Worm (Caenorhabditis elegans) whole organism, L1 larva: ENCODE data around the gene immt-1.
A peak's percentile ranks its signal among the peaks of the same experiment; 100 is the strongest.

Experiments used
- aly-2 ChIP-seq: fragments of 150-350 bp; optimal IDR thresholded peaks from 2 replicates; lab custom pipeline; 2014; ENCODE audit warnings: missing biosample characterization, missing genetic modification characterization
- ama-1 ChIP-seq: fragments of 150-350 bp; optimal IDR thresholded peaks from 2 replicates; lab custom pipeline; 2014
- blmp-1 ChIP-seq: fragments of 150-350 bp; optimal IDR thresholded peaks from 2 replicates; lab custom pipeline; 2014; ENCODE audit warnings: missing biosample characterization, missing genetic modification characterization
- ceh-63 ChIP-seq: fragments of 200-800 bp; sonication (Bioruptor generic); optimal IDR thresholded peaks from 2 replicates; lab custom pipeline; 2018; ENCODE audit warnings: mild to moderate bottlenecking, missing genetic modification characterization, missing compliant biosample characterization
- ceh-82 ChIP-seq, 3 experiments: fragments of 150-350 bp in 1 of 3; sonication (generic microtip) in 2 of 3; optimal IDR thresholded peaks; 2 replicates each; lab custom pipeline; 2014 to 2017; ENCODE audit warnings: missing biosample characterization in 3 of 3, missing genetic modification characterization in 3 of 3
- ceh-90 ChIP-seq: sonication (generic microtip); optimal IDR thresholded peaks from 2 replicates; lab custom pipeline; 2016; ENCODE audit warnings: missing genetic modification characterization, missing compliant biosample characterization
- ces-1 ChIP-seq: fragments of 150-350 bp; optimal IDR thresholded peaks from 2 replicates; lab custom pipeline; 2014; ENCODE audit warnings: missing biosample characterization, missing genetic modification reagents, missing genetic modification characterization
- efl-1 ChIP-seq, 4 experiments: fragments of 150-350 bp; optimal IDR thresholded peaks in 3 of 4; peaks in 1 of 4; 1 replicate in 1 of 4; 2 replicates in 3 of 4; lab custom pipeline; 2014; ENCODE audit warnings: missing biosample characterization in 2 of 4, missing genetic modification characterization in 2 of 4, missing genetic modification reagents in 2 of 4
- egl-13 ChIP-seq: sonication (generic microtip); optimal IDR thresholded peaks from 2 replicates; lab custom pipeline; 2016; ENCODE audit warnings: missing genotype, missing genetic modification reagents, missing genetic modification characterization, missing compliant biosample characterization
- egl-27 ChIP-seq, 2 experiments: fragments of 150-350 bp in 1 of 2; sonication (generic microtip); optimal IDR thresholded peaks; 3 replicates each; lab custom pipeline; 2017 to 2018; ENCODE audit warnings: missing biosample characterization in 2 of 2, missing genetic modification characterization in 2 of 2, missing genetic modification reagents in 2 of 2
- elt-2 ChIP-seq: sonication (generic microtip); optimal IDR thresholded peaks from 2 replicates; lab custom pipeline; 2016; ENCODE audit warnings: missing genetic modification characterization, mild to moderate bottlenecking, inconsistent platforms, missing compliant biosample characterization, missing genetic modification reagents
- elt-3 ChIP-seq, 6 experiments: fragments of 150-350 bp in 1 of 6; sonication (generic microtip); optimal IDR thresholded peaks; 2 replicates each; lab custom pipeline; 2017 to 2018; ENCODE audit warnings: missing biosample characterization in 6 of 6, missing genetic modification characterization in 6 of 6, inconsistent platforms in 1 of 6
- fkh-10 ChIP-seq: sonication (generic microtip); optimal IDR thresholded peaks from 2 replicates; lab custom pipeline; 2017; ENCODE audit warnings: missing biosample characterization, missing genetic modification reagents, missing genetic modification characterization
- fkh-8 ChIP-seq: sonication (generic microtip); optimal IDR thresholded peaks from 2 replicates; lab custom pipeline; 2016; ENCODE audit warnings: mild to moderate bottlenecking, missing genetic modification characterization, missing compliant biosample characterization
- fos-1 ChIP-seq: fragments of 150-350 bp; optimal IDR thresholded peaks from 2 replicates; lab custom pipeline; 2014; ENCODE audit warnings: missing biosample characterization, missing genetic modification characterization
- hlh-17 ChIP-seq: fragments of 200-800 bp; sonication (Bioruptor generic); optimal IDR thresholded peaks from 2 replicates; lab custom pipeline; 2018; ENCODE audit warnings: missing genetic modification characterization, mild to moderate bottlenecking, missing compliant biosample characterization, moderate library complexity, borderline replicate concordance
- irx-1 ChIP-seq: sonication (generic microtip); optimal IDR thresholded peaks from 2 replicates; lab custom pipeline; 2016; ENCODE audit warnings: missing genetic modification characterization, missing compliant biosample characterization
- isw-1 ChIP-seq: fragments of 200-800 bp; sonication (Bioruptor generic); IDR thresholded peaks from 2 replicates; pipeline ENCODE4 v1.3.6; 2022; ENCODE audit warnings: missing genetic modification characterization, missing compliant biosample characterization
- jun-1 ChIP-seq: fragments of 150-350 bp; optimal IDR thresholded peaks from 2 replicates; lab custom pipeline; 2014; ENCODE audit warnings: missing biosample characterization, missing genetic modification reagents, missing genetic modification characterization
- lin-13 ChIP-seq: fragments of 150-350 bp; optimal IDR thresholded peaks from 2 replicates; lab custom pipeline; 2014; ENCODE audit warnings: missing biosample characterization, missing genetic modification reagents, missing genetic modification characterization
- lin-14 ChIP-seq: fragments of 200-800 bp; sonication (Bioruptor generic); optimal IDR thresholded peaks from 2 replicates; lab custom pipeline; 2018; ENCODE audit warnings: mild to moderate bottlenecking, missing genetic modification characterization, moderate library complexity, missing compliant biosample characterization
- lin-15B ChIP-seq: fragments of 150-350 bp; sonication (generic microtip); optimal IDR thresholded peaks from 3 replicates; lab custom pipeline; 2014; ENCODE audit warnings: missing biosample characterization, missing genetic modification characterization
- lin-35 ChIP-seq, 2 experiments: fragments of 150-350 bp; optimal IDR thresholded peaks; 2 replicates each; lab custom pipeline; 2014; ENCODE audit warnings: missing biosample characterization in 2 of 2, missing genetic modification characterization in 2 of 2, missing genetic modification reagents in 2 of 2
- lir-3 ChIP-seq: sonication (generic microtip); optimal IDR thresholded peaks from 2 replicates; lab custom pipeline; 2016; ENCODE audit warnings: mild to moderate bottlenecking, missing genetic modification characterization, moderate library complexity, missing compliant biosample characterization; ENCODE audit not compliant: poor library complexity
- mdl-1 ChIP-seq, 2 experiments: fragments of 150-350 bp; optimal IDR thresholded peaks; 2 replicates each; lab custom pipeline; 2014 to 2017; ENCODE audit warnings: missing biosample characterization in 2 of 2, missing genetic modification characterization in 2 of 2, inconsistent platforms in 1 of 2
- mep-1 ChIP-seq: fragments of 150-350 bp; optimal IDR thresholded peaks from 2 replicates; lab custom pipeline; 2014; ENCODE audit warnings: missing biosample characterization, missing genetic modification characterization
- nhr-11 ChIP-seq: fragments of 150-350 bp; optimal IDR thresholded peaks from 2 replicates; lab custom pipeline; 2014; ENCODE audit warnings: missing biosample characterization, missing genetic modification characterization
- nhr-19 ChIP-seq: fragments of 200-800 bp; sonication (Bioruptor generic); conservative IDR thresholded peaks from 2 replicates; pipeline ENCODE4 v1.3.6; 2022; ENCODE audit warnings: missing genetic modification characterization, missing compliant biosample characterization
- nhr-20 ChIP-seq: sonication (generic microtip); optimal IDR thresholded peaks from 2 replicates; lab custom pipeline; 2016; ENCODE audit warnings: mild to moderate bottlenecking, missing genetic modification characterization, missing compliant biosample characterization
- nhr-237 ChIP-seq: fragments of 150-350 bp; optimal IDR thresholded peaks from 2 replicates; lab custom pipeline; 2014; ENCODE audit warnings: missing biosample characterization, missing genetic modification characterization
- nhr-76 ChIP-seq: sonication (generic microtip); optimal IDR thresholded peaks from 2 replicates; lab custom pipeline; 2017; ENCODE audit warnings: missing biosample characterization, missing genetic modification characterization
- nhr-84 ChIP-seq: sonication (generic microtip); optimal IDR thresholded peaks from 2 replicates; lab custom pipeline; 2017; ENCODE audit warnings: missing biosample characterization, missing genetic modification characterization
- nhr-85 ChIP-seq: sonication (generic microtip); peaks from one replicate; lab custom pipeline; 2016; ENCODE audit warnings: missing genetic modification characterization, inconsistent platforms, missing compliant biosample characterization
- nhr-90 ChIP-seq: sonication (generic microtip); optimal IDR thresholded peaks from 2 replicates; lab custom pipeline; 2016; ENCODE audit warnings: mild to moderate bottlenecking, missing genetic modification characterization, missing compliant biosample characterization; ENCODE audit not compliant: poor library complexity
- pax-3 ChIP-seq: fragments of 200-800 bp; sonication (Bioruptor generic); optimal IDR thresholded peaks from 2 replicates; lab custom pipeline; 2018; ENCODE audit warnings: mild to moderate bottlenecking, missing genetic modification characterization, moderate library complexity, missing compliant biosample characterization
- rnt-1 ChIP-seq: sonication (generic microtip); optimal IDR thresholded peaks from 2 replicates; lab custom pipeline; 2016; ENCODE audit warnings: mild to moderate bottlenecking, missing genetic modification characterization, moderate library complexity, missing compliant biosample characterization
- snu-23 ChIP-seq: sonication (generic microtip); optimal IDR thresholded peaks from 2 replicates; lab custom pipeline; 2016; ENCODE audit warnings: missing genetic modification characterization, missing compliant biosample characterization
- sox-4 ChIP-seq: sonication (generic microtip); optimal IDR thresholded peaks from 2 replicates; lab custom pipeline; 2016; ENCODE audit warnings: missing genetic modification characterization, missing compliant biosample characterization
- sptf-1 ChIP-seq: fragments of 150-350 bp; optimal IDR thresholded peaks from 2 replicates; lab custom pipeline; 2014; ENCODE audit warnings: missing biosample characterization, missing genetic modification characterization
- swsn-7 ChIP-seq: sonication (generic microtip); optimal IDR thresholded peaks from 2 replicates; lab custom pipeline; 2016; ENCODE audit warnings: missing genetic modification characterization, missing compliant biosample characterization
- tbx-2 ChIP-seq: sonication (generic microtip); optimal IDR thresholded peaks from 2 replicates; lab custom pipeline; 2016; ENCODE audit warnings: missing genetic modification characterization, missing compliant biosample characterization
- tlp-1 ChIP-seq: fragments of 150-350 bp; optimal IDR thresholded peaks from 2 replicates; lab custom pipeline; 2014; ENCODE audit warnings: missing biosample characterization, missing genetic modification characterization
- unc-30 ChIP-seq: sonication (generic microtip); optimal IDR thresholded peaks from 2 replicates; lab custom pipeline; 2017; ENCODE audit warnings: missing biosample characterization, missing genetic modification characterization
- unc-62 ChIP-seq: fragments of 150-350 bp; optimal IDR thresholded peaks from 2 replicates; lab custom pipeline; 2014; ENCODE audit warnings: missing biosample characterization, missing genetic modification reagents, missing genetic modification characterization
- unc-86 ChIP-seq: sonication (generic microtip); optimal IDR thresholded peaks from 2 replicates; lab custom pipeline; 2016; ENCODE audit warnings: missing genetic modification characterization, missing compliant biosample characterization
- unc-98 ChIP-seq: fragments of 200-800 bp; sonication (Bioruptor generic); IDR thresholded peaks from 2 replicates; pipeline ENCODE4 v1.3.6; 2022; ENCODE audit warnings: missing genetic modification characterization, missing compliant biosample characterization
- xbp-1 ChIP-seq: sonication (generic microtip); optimal IDR thresholded peaks from 2 replicates; lab custom pipeline; 2016; ENCODE audit warnings: missing genetic modification characterization, missing compliant biosample characterization
- zag-1 ChIP-seq: fragments of 150-350 bp; optimal IDR thresholded peaks from 2 replicates; lab custom pipeline; 2014; ENCODE audit warnings: missing biosample characterization, missing genetic modification characterization
- ztf-4 ChIP-seq: fragments of 150-350 bp; optimal IDR thresholded peaks from 2 replicates; lab custom pipeline; 2014; ENCODE audit warnings: missing biosample characterization, missing genetic modification characterization

immt-1 gene

DNA sequence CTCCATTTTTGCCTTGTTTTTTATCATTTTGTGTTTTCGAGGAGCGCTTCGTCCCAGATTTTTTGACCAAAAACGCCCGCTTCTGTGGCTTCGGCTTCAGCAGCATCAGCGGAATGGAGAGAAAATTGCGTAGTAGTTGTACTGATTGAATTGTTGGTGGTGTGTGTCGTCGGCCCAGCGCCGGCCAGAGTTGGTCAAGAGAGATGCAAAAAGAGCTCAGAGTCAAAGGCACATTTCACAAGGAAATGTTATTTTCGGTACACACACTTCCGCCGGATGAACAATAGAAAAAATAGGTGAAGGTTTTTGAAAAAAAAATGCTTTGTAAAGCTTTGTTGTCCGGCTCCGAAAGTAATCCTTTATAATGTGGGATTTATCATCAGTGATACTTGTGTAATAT lies 40.7 kb upstream of the immt-1 start:
- TF ChIP-seq sox-4 (tag; lab: Kevin White, UChicago): no peak
- TF ChIP-seq xbp-1 (tag; lab: Kevin White, UChicago): no peak
- peak; percentile 86 for TF ChIP-seq fkh-10 (GFP tag; lab: Kevin White, UChicago)
- no peak for TF ChIP-seq unc-98 (GFP tag; lab: Robert Waterston, UW)
- TF ChIP-seq lin-14: peak; percentile 57

ce11 chrX:2712984-2713383 lies 26.0 kb upstream of the immt-1 start:
- peak; percentile 12 for TF ChIP-seq lin-14
- TF ChIP-seq mdl-1 (tag; optimal IDR thresholded peaks at IDR 0.05; lab: Kevin White, UChicago): no peak
- no peak for TF ChIP-seq unc-86
- TF ChIP-seq lin-35 (GFP tag; optimal IDR thresholded peaks at IDR 0.05; lab: Kevin White, UChicago): no peak
- TF ChIP-seq blmp-1 (tag; lab: Kevin White, UChicago): peak; percentile 67
- no peak for TF ChIP-seq efl-1 (optimal IDR thresholded peaks at IDR 0.05; lab: Kevin White, UChicago)
- peak in 1 of 2 experiments; percentile 88 for TF ChIP-seq efl-1 (GFP tag; optimal IDR thresholded peaks at IDR 0.05 in 1 of 2; lab: Kevin White, UChicago)
- TF ChIP-seq hlh-17 (GFP tag; lab: Kevin White, UChicago): no peak
- no peak for TF ChIP-seq ces-1
- TF ChIP-seq mep-1 (tag; lab: Kevin White, UChicago): no peak
- no peak for TF ChIP-seq tbx-2
- TF ChIP-seq zag-1 (tag; lab: Kevin White, UChicago): no peak
- TF ChIP-seq tlp-1 (tag; lab: Kevin White, UChicago): no peak
- TF ChIP-seq nhr-85 (tag; lab: Kevin White, UChicago): peak; percentile 67
- no peak for TF ChIP-seq pax-3 (tag; lab: Kevin White, UChicago)
- TF ChIP-seq egl-27 (tag; optimal IDR thresholded peaks at IDR 0.05; lab: Kevin White, UChicago): no peak
- TF ChIP-seq ceh-90: no peak

DNA sequence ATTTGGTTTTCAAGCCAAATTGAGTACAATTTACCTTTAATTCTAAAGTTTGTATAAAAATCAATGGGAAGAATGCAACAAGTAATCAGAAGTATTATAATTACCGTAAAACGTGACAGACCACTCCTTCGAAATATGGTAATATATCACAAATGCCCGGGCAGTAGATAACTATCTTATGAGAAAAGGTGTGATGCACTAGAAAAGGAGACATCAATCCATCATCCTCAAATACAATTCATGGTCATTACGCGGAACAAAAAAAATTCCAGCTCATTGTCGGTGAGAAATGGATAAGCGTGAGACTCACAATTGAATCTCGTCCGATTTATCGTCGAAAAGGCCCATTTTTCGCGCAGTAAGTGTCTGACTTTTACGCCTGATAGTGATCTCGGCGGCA lies 22.2 kb upstream of the immt-1 start:
- peak; percentile 18 for TF ChIP-seq irx-1
- TF ChIP-seq jun-1 (tag; lab: Kevin White, UChicago): no peak
- peak; percentile 91 for TF ChIP-seq nhr-85 (tag; lab: Kevin White, UChicago)
- peak; percentile 12 for TF ChIP-seq snu-23 (GFP tag; lab: Kevin White, UChicago)
- TF ChIP-seq ztf-4 (tag; lab: Kevin White, UChicago): no peak
- no peak for TF ChIP-seq fkh-10 (GFP tag; lab: Kevin White, UChicago)
- TF ChIP-seq swsn-7 (tag; lab: Kevin White, UChicago): no peak
- no peak for TF ChIP-seq rnt-1
- peak; percentile 17 for TF ChIP-seq nhr-90
- no peak for TF ChIP-seq elt-2
- no peak for TF ChIP-seq unc-30 (tag; lab: Kevin White, UChicago)
- TF ChIP-seq ceh-63 (GFP tag; lab: Kevin White, UChicago): no peak
- TF ChIP-seq lin-13: no peak
- TF ChIP-seq nhr-19 (GFP tag; lab: Robert Waterston, UW): no peak
- TF ChIP-seq unc-62: no peak
- no peak for TF ChIP-seq lin-15B (tag; lab: Kevin White, UChicago)
- no peak for TF ChIP-seq nhr-84 (tag; lab: Kevin White, UChicago)
- no peak for TF ChIP-seq ceh-82 (tag; optimal IDR thresholded peaks at IDR 0.05; lab: Kevin White, UChicago)
- TF ChIP-seq fos-1: no peak
- TF ChIP-seq elt-3 (tag; optimal IDR thresholded peaks at IDR 0.05; lab: Kevin White, UChicago): no peak
- no peak for TF ChIP-seq sptf-1
- TF ChIP-seq lin-14: peak; percentile 40
- TF ChIP-seq aly-2 (tag; lab: Kevin White, UChicago): no peak
- no peak for TF ChIP-seq zag-1 (tag; lab: Kevin White, UChicago)
- peak; percentile 4 for TF ChIP-seq mep-1 (tag; lab: Kevin White, UChicago)
- no peak for TF ChIP-seq unc-98 (GFP tag; lab: Robert Waterston, UW)
- TF ChIP-seq nhr-76 (tag; lab: Kevin White, UChicago): no peak
- TF ChIP-seq efl-1 (optimal IDR thresholded peaks at IDR 0.05; lab: Kevin White, UChicago): no peak
- TF ChIP-seq efl-1 (GFP tag; optimal IDR thresholded peaks at IDR 0.05 in 1 of 2; lab: Kevin White, UChicago): no peak
- no peak for TF ChIP-seq nhr-237 (tag; lab: Kevin White, UChicago)
- no peak for TF ChIP-seq ceh-90
- no peak for TF ChIP-seq xbp-1 (tag; lab: Kevin White, UChicago)
- TF ChIP-seq egl-13 (tag; lab: Kevin White, UChicago): no peak
- TF ChIP-seq nhr-20 (tag; lab: Kevin White, UChicago): peak; percentile 26
- no peak for TF ChIP-seq isw-1 (GFP tag; lab: Robert Waterston, UW)
- no peak for TF ChIP-seq ama-1 (lab: Kevin White, UChicago)
- TF ChIP-seq lir-3 (tag; lab: Kevin White, UChicago): no peak
- TF ChIP-seq nhr-11 (tag; lab: Kevin White, UChicago): no peak
- no peak for TF ChIP-seq fkh-8 (tag; lab: Kevin White, UChicago)
